Worm (Caenorhabditis elegans): ENCODE measurements around the gene F19B6.1.

ce11 chrIV:12335798-12336197 lies at the start of gene F19B6.1:
- TF ChIP-seq ceh-2 (tag; optimal IDR thresholded peaks at IDR 0.05) (no peak), pha-4 (tag; optimal IDR thresholded peaks at IDR 0.05) (no peak), ceh-9 (tag; optimal IDR thresholded peaks at IDR 0.05) (no peak)
